Worm (Caenorhabditis elegans): ENCODE results near the gene mdl-1.

DNA sequence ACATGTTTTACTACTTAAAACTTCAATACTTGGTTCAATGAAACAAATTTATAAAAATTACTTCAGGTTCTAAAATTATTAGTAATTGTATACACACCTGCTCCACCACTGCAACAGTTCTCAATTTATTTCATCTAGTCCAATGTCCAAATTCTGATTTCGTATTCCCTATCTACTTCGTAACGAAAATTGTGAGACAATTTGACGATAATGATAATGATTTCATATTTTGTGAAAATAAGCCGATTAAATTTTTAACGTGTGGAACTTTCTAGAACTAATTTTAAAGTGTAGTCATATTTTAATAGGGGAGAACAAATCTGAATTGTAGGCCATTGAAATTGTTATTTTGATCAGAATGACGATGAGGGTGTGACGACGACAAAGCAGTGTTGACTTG is 48.3 kb downstream of the mdl-1 start:
- TF ChIP-seq F22D6.2 (tag; optimal IDR thresholded peaks at IDR 0.05): no peak
- no peak for TF ChIP-seq dpl-1 (GFP tag; optimal IDR thresholded peaks at IDR 0.05)
- TF ChIP-seq Y53F4B.3 (GFP tag; IDR thresholded peaks at IDR 0.05): no peak
- TF ChIP-seq him-1 (tag; optimal IDR thresholded peaks at IDR 0.05): no peak
- no peak for TF ChIP-seq F39B2.1 (GFP tag; IDR thresholded peaks at IDR 0.05)
- no peak for TF ChIP-seq F52B5.7 (tag; optimal IDR thresholded peaks at IDR 0.05)
- TF ChIP-seq lag-1 (GFP tag; IDR thresholded peaks at IDR 0.05): no peak
- no peak for TF ChIP-seq egl-44 (GFP tag; IDR thresholded peaks at IDR 0.05)
- no peak for TF ChIP-seq snpc-3.4 (tag; optimal IDR thresholded peaks at IDR 0.05)

All from whole organism, young adult.